Fruit fly (Drosophila melanogaster): ENCODE data around the gene CG12011.

CG12011 gene

dm6 chr3L:1739522-1740128 is 45.2 kb downstream of the CG12011 start:
- TF ChIP-seq CG12768 (GFP tag; optimal IDR thresholded peaks at IDR 0.05) (peak; percentile 43), Mnt (GFP tag; optimal IDR thresholded peaks at IDR 0.05) (no peak), Clk (GFP tag; optimal IDR thresholded peaks at IDR 0.05) (no peak), pad (GFP tag; optimal IDR thresholded peaks at IDR 0.05) (no peak), cic (GFP tag; optimal IDR thresholded peaks at IDR 0.05) (peak; percentile 47), CG7045 (GFP tag; optimal IDR thresholded peaks at IDR 0.05) (no peak), Crg-1 (GFP tag; optimal IDR thresholded peaks at IDR 0.05) (no peak), tj (GFP tag; optimal IDR thresholded peaks at IDR 0.05) (peak; percentile 90), Hr96 (GFP tag; optimal IDR thresholded peaks at IDR 0.05) (no peak), CG1620 (GFP tag; optimal IDR thresholded peaks at IDR 0.05) (no peak), cnc (optimal IDR thresholded peaks at IDR 0.05) (no peak), CG5204 (GFP tag; optimal IDR thresholded peaks at IDR 0.05) (no peak), CG14711 (tag; optimal IDR thresholded peaks at IDR 0.05) (no peak), CG33017 (tag; optimal IDR thresholded peaks at IDR 0.05) (no peak), bab1 (GFP tag; optimal IDR thresholded peaks at IDR 0.05) (no peak), CG7101 (tag; optimal IDR thresholded peaks at IDR 0.05) (no peak), ovo (GFP tag; optimal IDR thresholded peaks at IDR 0.05) (no peak), CG11617 (GFP tag; optimal IDR thresholded peaks at IDR 0.05) (no peak), toe (GFP tag; optimal IDR thresholded peaks at IDR 0.05) (no peak), kay (GFP tag; ENCODE audit: borderline replicate concordance) (no peak)

DNA sequence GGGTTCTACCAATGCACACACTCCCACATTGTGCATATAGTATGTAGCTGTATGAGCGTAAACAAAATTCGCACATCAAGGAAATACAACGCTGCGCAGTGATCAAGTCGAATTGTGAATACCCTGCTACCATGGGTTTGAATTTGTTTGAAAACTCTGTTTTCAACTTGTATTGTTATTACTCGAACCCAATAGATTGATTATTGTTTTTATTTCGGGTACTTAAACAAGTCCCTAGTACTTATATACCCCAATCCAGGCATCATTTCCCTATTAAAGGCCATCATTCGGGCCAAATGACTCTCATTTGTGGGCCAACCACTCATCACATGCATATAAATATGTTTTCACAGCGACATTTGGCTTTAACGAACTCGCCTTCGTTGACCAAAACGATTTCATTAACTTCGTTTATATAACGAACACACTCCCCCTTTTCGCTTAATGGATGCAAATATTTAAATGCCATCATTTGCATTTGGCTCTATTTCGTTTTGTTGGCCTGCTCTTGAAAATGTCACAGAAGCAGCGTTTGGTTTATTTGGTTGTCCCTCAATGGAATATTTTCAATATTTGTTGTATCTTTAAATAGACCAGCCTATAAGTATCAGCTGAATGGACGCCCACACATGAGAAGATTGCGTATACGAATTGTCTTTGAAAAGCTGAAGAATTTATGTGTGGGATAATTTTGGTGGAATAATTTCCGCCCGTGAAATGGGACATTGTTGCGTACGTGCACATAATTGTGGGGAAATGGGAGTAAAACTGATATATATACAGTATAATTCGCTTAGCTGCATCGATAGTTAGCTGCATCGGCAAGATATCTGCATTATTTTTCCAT is 45.9 kb downstream of the CG12011 start:
- TF ChIP-seq tj (GFP tag; optimal IDR thresholded peaks at IDR 0.05) (peak; percentile 33), CG11617 (GFP tag; optimal IDR thresholded peaks at IDR 0.05) (no peak), Hr96 (GFP tag; optimal IDR thresholded peaks at IDR 0.05) (peak; percentile 7), CG14711 (tag; optimal IDR thresholded peaks at IDR 0.05) (no peak), cnc (optimal IDR thresholded peaks at IDR 0.05) (no peak), CG33017 (tag; optimal IDR thresholded peaks at IDR 0.05) (peak; percentile 44), toe (GFP tag; optimal IDR thresholded peaks at IDR 0.05) (no peak), kay (GFP tag; ENCODE audit: borderline replicate concordance) (no peak), Crg-1 (GFP tag; optimal IDR thresholded peaks at IDR 0.05) (peak; percentile 25), bab1 (GFP tag; optimal IDR thresholded peaks at IDR 0.05) (peak; percentile 16), CG7045 (GFP tag; optimal IDR thresholded peaks at IDR 0.05) (no peak), Mnt (GFP tag; optimal IDR thresholded peaks at IDR 0.05) (no peak), CG12768 (GFP tag; optimal IDR thresholded peaks at IDR 0.05) (no peak), CG7101 (tag; optimal IDR thresholded peaks at IDR 0.05) (no peak), CG5204 (GFP tag; optimal IDR thresholded peaks at IDR 0.05) (peak; percentile 15)

DNA sequence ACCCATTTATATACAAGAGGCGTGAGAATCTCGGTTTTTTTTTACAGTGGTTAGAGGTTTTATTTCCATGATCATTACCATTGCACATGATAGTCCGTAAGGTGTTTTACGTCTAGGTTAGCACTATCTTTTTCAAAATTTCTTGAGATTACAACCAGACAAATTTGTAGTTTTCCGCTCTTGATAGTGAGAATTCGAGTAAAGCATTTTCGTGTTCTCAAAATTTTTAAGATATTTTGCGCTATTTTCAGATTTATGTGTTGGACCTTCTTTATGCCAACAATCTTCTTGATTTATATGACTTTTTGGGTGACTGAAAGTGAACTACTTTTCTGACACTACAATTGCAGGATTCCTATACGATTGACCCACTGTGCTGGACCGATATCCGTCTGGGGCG is 46.7 kb downstream of the CG12011 start:
- peak; percentile 8 for TF ChIP-seq toe (GFP tag; optimal IDR thresholded peaks at IDR 0.05)
- TF ChIP-seq kay (GFP tag; ENCODE audit: borderline replicate concordance), result no peak
- TF ChIP-seq CG5204 (GFP tag; optimal IDR thresholded peaks at IDR 0.05), result peak; percentile 12

DNA sequence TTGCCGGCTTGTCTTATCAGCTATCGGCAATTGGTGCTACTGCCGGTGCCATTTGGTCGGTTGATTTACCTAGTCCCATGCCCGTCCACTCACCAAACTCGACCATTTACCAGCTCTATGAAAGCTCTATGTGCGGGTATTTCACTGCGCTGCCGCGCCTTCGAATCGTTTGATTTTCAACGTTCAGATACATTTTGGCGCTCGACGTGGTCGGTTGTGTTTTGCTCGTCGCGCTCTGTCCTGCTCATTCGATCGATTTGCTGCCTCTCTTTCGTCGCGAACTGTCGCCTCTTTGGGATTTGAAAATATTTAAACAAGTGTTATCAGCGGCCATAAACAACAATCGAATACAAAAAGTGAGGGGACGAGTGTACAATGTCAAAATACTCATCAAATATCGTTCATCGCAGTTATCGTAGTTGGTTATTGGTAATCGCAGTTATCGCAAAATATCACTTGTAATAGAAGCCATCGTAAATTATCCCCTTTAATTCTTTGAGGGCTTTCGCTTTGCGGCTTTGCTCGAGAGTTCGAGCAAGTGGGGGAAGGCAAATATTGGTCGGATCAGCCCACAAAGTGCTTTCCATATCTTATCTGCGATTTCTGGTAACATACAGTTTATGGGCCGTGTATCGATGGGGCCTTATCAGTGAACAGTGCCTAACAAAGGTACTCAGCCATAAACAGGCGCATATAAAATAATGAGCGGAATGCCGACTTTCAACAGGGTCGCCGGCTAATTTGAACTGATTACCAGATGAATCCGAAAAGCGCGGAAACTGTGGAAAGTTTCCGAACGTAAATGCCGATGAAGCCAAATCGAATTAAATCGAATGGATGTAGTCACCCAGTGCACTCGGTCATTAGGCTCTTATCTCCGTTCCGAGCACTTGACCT is 47.5 kb downstream of the CG12011 start:
- TF ChIP-seq tj (GFP tag; optimal IDR thresholded peaks at IDR 0.05) (peak; percentile 12), cnc (optimal IDR thresholded peaks at IDR 0.05) (no peak), pad (GFP tag; optimal IDR thresholded peaks at IDR 0.05) (peak; percentile 1), cic (GFP tag; optimal IDR thresholded peaks at IDR 0.05) (peak; percentile 66), Mnt (GFP tag; optimal IDR thresholded peaks at IDR 0.05) (peak; percentile 23), CG5204 (GFP tag; optimal IDR thresholded peaks at IDR 0.05) (peak; percentile 2), kay (GFP tag; ENCODE audit: borderline replicate concordance) (no peak), CG12768 (GFP tag; optimal IDR thresholded peaks at IDR 0.05) (peak; percentile 27)

DNA sequence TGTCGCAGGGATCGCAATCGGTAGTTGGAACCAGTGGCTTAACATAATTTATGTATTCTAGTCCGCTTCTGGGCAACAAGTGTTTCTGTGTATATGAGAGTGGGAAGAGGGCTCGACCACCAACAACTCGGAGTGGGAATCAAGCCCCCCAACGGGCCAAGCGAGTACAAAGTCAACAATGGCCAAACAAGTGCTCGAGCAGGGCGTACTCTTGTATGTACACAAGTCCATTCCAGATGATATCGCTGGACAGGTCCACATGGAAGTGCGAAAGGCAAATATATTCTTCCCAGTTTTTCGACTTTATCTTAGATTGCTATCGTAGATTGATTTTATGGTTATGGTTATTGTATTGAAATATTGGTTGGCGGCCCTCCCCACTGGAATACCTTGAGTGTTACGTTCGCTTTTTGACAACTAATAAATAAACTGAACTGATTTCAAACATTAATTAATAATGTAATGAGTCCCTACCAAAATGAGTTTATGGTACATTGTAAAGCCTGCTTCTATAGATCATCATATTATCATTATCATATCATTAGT is 48.2 kb downstream of the CG12011 start:
- TF ChIP-seq CG5204 (GFP tag; optimal IDR thresholded peaks at IDR 0.05) (no peak), pad (GFP tag; optimal IDR thresholded peaks at IDR 0.05) (no peak), CG14711 (tag; optimal IDR thresholded peaks at IDR 0.05) (no peak), CG7101 (tag; optimal IDR thresholded peaks at IDR 0.05) (no peak), tj (GFP tag; optimal IDR thresholded peaks at IDR 0.05) (no peak), CG11617 (GFP tag; optimal IDR thresholded peaks at IDR 0.05) (no peak), ovo (GFP tag; optimal IDR thresholded peaks at IDR 0.05) (no peak), kay (GFP tag; ENCODE audit: borderline replicate concordance) (peak; percentile 50), Clk (GFP tag; optimal IDR thresholded peaks at IDR 0.05) (no peak), CG1620 (GFP tag; optimal IDR thresholded peaks at IDR 0.05) (no peak), CG33017 (tag; optimal IDR thresholded peaks at IDR 0.05) (no peak), Hr96 (GFP tag; optimal IDR thresholded peaks at IDR 0.05) (no peak), CG12768 (GFP tag; optimal IDR thresholded peaks at IDR 0.05) (no peak), cic (GFP tag; optimal IDR thresholded peaks at IDR 0.05) (peak; percentile 64), bab1 (GFP tag; optimal IDR thresholded peaks at IDR 0.05) (no peak), Mnt (GFP tag; optimal IDR thresholded peaks at IDR 0.05) (no peak), toe (GFP tag; optimal IDR thresholded peaks at IDR 0.05) (no peak), CG7045 (GFP tag; optimal IDR thresholded peaks at IDR 0.05) (peak; percentile 3)

All from whole organism, adult.